Worm (Caenorhabditis elegans): ENCODE data around the gene cam-1.

ce11 chrII:9323660-9324059 is 13.6 kb upstream of the cam-1 start, which contains the start of gene egli-1:
- TF ChIP-seq ces-1 (GFP tag; optimal IDR thresholded peaks at IDR 0.05), result no peak
- TF ChIP-seq unc-62 (GFP tag; optimal IDR thresholded peaks at IDR 0.05), result no peak
- TF ChIP-seq blmp-1 (tag; optimal IDR thresholded peaks at IDR 0.05), result no peak
- no peak for TF ChIP-seq snpc-4 (tag; optimal IDR thresholded peaks at IDR 0.05)
- TF ChIP-seq nhr-28 (tag; optimal IDR thresholded peaks at IDR 0.05), result no peak
- TF ChIP-seq lin-13 (tag; optimal IDR thresholded peaks at IDR 0.05), result no peak
- no peak for TF ChIP-seq lsy-2 (tag; optimal IDR thresholded peaks at IDR 0.05)
- no peak for TF ChIP-seq flh-1 (GFP tag; optimal IDR thresholded peaks at IDR 0.05)
- no peak for TF ChIP-seq tbx-8 (GFP tag; optimal IDR thresholded peaks at IDR 0.05)
- no peak for TF ChIP-seq zip-8 (tag; optimal IDR thresholded peaks at IDR 0.05)
- no peak for TF ChIP-seq ceh-39 (tag; optimal IDR thresholded peaks at IDR 0.05)
- no peak for TF ChIP-seq nhr-237 (tag; optimal IDR thresholded peaks at IDR 0.05)
- no peak for TF ChIP-seq nhr-76 (tag; optimal IDR thresholded peaks at IDR 0.05)

Data from whole organism, mixed stage, embryonic.